Worm (Caenorhabditis elegans) whole organism, L3 larva: Measurements from ENCODE around the gene scd-2.

ENCODE experiments used
- R02D3.7 ChIP-seq: fragments of 150-350 bp; optimal IDR thresholded peaks from 2 replicates; lab custom pipeline; 2014; ENCODE audit warnings: missing biosample characterization, missing genetic modification characterization
- ZK546.5 ChIP-seq: sonication (generic microtip); optimal IDR thresholded peaks from 2 replicates; lab custom pipeline; 2017; ENCODE audit warnings: missing biosample characterization, missing genetic modification characterization
- aly-2 ChIP-seq: fragments of 150-350 bp; optimal IDR thresholded peaks from 2 replicates; lab custom pipeline; 2014; ENCODE audit warnings: missing biosample characterization, missing genetic modification characterization
- ceh-82 ChIP-seq: fragments of 150-350 bp; optimal IDR thresholded peaks from 2 replicates; lab custom pipeline; 2014; ENCODE audit warnings: missing biosample characterization, missing genetic modification characterization
- ceh-9 ChIP-seq: sonication (generic microtip); optimal IDR thresholded peaks from 2 replicates; lab custom pipeline; 2018; ENCODE audit warnings: missing biosample characterization, missing genetic modification characterization
- egl-27 ChIP-seq: sonication (generic microtip); optimal IDR thresholded peaks from 4 replicates; lab custom pipeline; 2017; ENCODE audit warnings: missing biosample characterization, missing genetic modification reagents, missing genetic modification characterization
- eor-1 ChIP-seq, 2 experiments: fragments of 150-350 bp; optimal IDR thresholded peaks; 2 replicates each; lab custom pipeline; 2014 to 2018; ENCODE audit warnings: missing biosample characterization in 2 of 2, missing genetic modification characterization in 2 of 2
- fos-1 ChIP-seq: fragments of 150-350 bp; optimal IDR thresholded peaks from 2 replicates; lab custom pipeline; 2014; ENCODE audit warnings: missing biosample characterization, missing genetic modification characterization
- hmg-11 ChIP-seq: sonication (generic microtip); optimal IDR thresholded peaks from 2 replicates; lab custom pipeline; 2016; ENCODE audit warnings: missing genetic modification characterization, missing compliant biosample characterization
- jun-1 ChIP-seq: fragments of 150-350 bp; optimal IDR thresholded peaks from 2 replicates; lab custom pipeline; 2014; ENCODE audit warnings: missing biosample characterization, missing genetic modification reagents, missing genetic modification characterization
- lin-15B ChIP-seq: fragments of 150-350 bp; optimal IDR thresholded peaks from 2 replicates; lab custom pipeline; 2014; ENCODE audit warnings: missing biosample characterization, missing genetic modification characterization
- nhr-12 ChIP-seq: fragments of 150-350 bp; optimal IDR thresholded peaks from 2 replicates; lab custom pipeline; 2014; ENCODE audit warnings: missing biosample characterization, missing genetic modification characterization
- nhr-25 ChIP-seq: sonication (generic microtip); optimal IDR thresholded peaks from 2 replicates; lab custom pipeline; 2017; ENCODE audit warnings: missing biosample characterization, missing genetic modification characterization
- nhr-67 ChIP-seq: fragments of 150-350 bp; optimal IDR thresholded peaks from 2 replicates; lab custom pipeline; 2014; ENCODE audit warnings: missing biosample characterization, missing genetic modification characterization
- nhr-76 ChIP-seq: fragments of 150-350 bp; sonication (generic microtip); optimal IDR thresholded peaks from 5 replicates; lab custom pipeline; 2014; ENCODE audit warnings: missing biosample characterization, missing genetic modification characterization
- nhr-77 ChIP-seq: fragments of 150-350 bp; optimal IDR thresholded peaks from 2 replicates; lab custom pipeline; 2014; ENCODE audit warnings: missing biosample characterization, missing genetic modification characterization
- pha-4 ChIP-seq: fragments of 150-350 bp; optimal IDR thresholded peaks from 2 replicates; lab custom pipeline; 2014; ENCODE audit warnings: missing biosample characterization, missing genetic modification reagents, missing genetic modification characterization
- pqm-1 ChIP-seq: fragments of 150-350 bp; optimal IDR thresholded peaks from 2 replicates; lab custom pipeline; 2017; ENCODE audit warnings: missing biosample characterization, missing genetic modification characterization, inconsistent platforms
- sea-2 ChIP-seq: fragments of 150-350 bp; sonication (generic microtip); optimal IDR thresholded peaks from 4 replicates; lab custom pipeline; 2014; ENCODE audit warnings: missing biosample characterization, missing genetic modification reagents, missing genetic modification characterization
- unc-39 ChIP-seq: sonication (generic microtip); optimal IDR thresholded peaks from 4 replicates; lab custom pipeline; 2017; ENCODE audit warnings: missing biosample characterization, missing genetic modification characterization
- unc-62 ChIP-seq: fragments of 150-350 bp; sonication (generic microtip); optimal IDR thresholded peaks from 4 replicates; lab custom pipeline; 2014; ENCODE audit warnings: missing biosample characterization, missing genetic modification reagents, missing genetic modification characterization
- ztf-11 ChIP-seq: fragments of 150-350 bp; optimal IDR thresholded peaks from 2 replicates; lab custom pipeline; 2014; ENCODE audit warnings: missing biosample characterization, missing genetic modification characterization

The scd-2 gene

ce11 chrV:6685963-6686362, 52.9 kb downstream of the scd-2 start:
- TF ChIP-seq ztf-11 (no peak), ZK546.5 (tag; lab: Kevin White, UChicago) (no peak), lin-15B (tag; lab: Kevin White, UChicago) (no peak), ceh-82 (tag; lab: Kevin White, UChicago) (no peak), sea-2 (GFP tag; lab: Kevin White, UChicago) (no peak), nhr-25 (tag; lab: Kevin White, UChicago) (no peak), eor-1 (tag; optimal IDR thresholded peaks at IDR 0.05; lab: Kevin White, UChicago) (no peak), pha-4 (tag; lab: Kevin White, UChicago) (no peak), fos-1 (tag; lab: Kevin White, UChicago) (no peak), pqm-1 (tag; lab: Kevin White, UChicago) (no peak), aly-2 (tag; lab: Kevin White, UChicago) (no peak), hmg-11 (no peak), egl-27 (tag; lab: Kevin White, UChicago) (no peak), jun-1 (tag; lab: Kevin White, UChicago) (no peak), nhr-77 (tag; lab: Kevin White, UChicago) (no peak), unc-62 (GFP tag; lab: Kevin White, UChicago) (no peak), R02D3.7 (tag; lab: Kevin White, UChicago) (no peak), ceh-9 (tag; lab: Kevin White, UChicago) (no peak)
- TF ChIP-seq, all 47 proteins: peak for 0

- no peak for TF ChIP-seq unc-39
- TF ChIP-seq eor-1 (tag; optimal IDR thresholded peaks at IDR 0.05; lab: Kevin White, UChicago), result no peak
- no peak for TF ChIP-seq pqm-1 (tag; lab: Kevin White, UChicago)
- TF ChIP-seq nhr-12 (tag; lab: Kevin White, UChicago), result no peak
- TF ChIP-seq ceh-82 (tag; lab: Kevin White, UChicago), result no peak
- no peak for TF ChIP-seq fos-1 (tag; lab: Kevin White, UChicago)
- no peak for TF ChIP-seq nhr-67 (tag; lab: Kevin White, UChicago)
- no peak for TF ChIP-seq nhr-76
Measured at ce11 chrV:6688392-6688791, 55.4 kb downstream of the scd-2 start, which contains the start of gene K11G9.5. K11G9.5 (minus strand) TSS chrV:6688492.
